Worm (Caenorhabditis elegans): ENCODE measurements around the gene cdo-1.
A peak's percentile ranks its signal among the peaks of the same experiment; 100 is the strongest.

The cdo-1 gene

DNA sequence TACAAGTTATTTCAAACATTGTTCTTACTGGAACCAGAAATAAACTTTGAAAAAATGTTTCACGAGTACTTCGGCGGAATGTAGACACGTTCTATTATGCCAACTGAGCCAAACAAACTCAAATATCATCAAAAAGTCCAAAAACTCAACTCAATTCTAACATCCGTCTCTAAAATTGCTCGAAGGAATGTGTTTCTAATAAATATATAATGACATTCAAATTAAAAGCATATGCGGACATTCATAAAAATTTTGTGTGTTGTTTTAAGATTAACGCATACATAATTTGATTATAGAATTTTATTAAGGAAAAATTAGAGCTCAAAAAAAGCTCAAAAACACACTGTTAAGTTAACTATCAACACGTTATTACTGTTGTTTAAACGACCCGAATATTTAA lies 17.9 kb downstream of the cdo-1 start:
- no peak for TF ChIP-seq skn-1 (tag; optimal IDR thresholded peaks at IDR 0.05)
- no peak for TF ChIP-seq crh-2 (tag; optimal IDR thresholded peaks at IDR 0.05)
- no peak for TF ChIP-seq F13H6.1 (tag; optimal IDR thresholded peaks at IDR 0.05)
- TF ChIP-seq ceh-82 (tag; optimal IDR thresholded peaks at IDR 0.05) = no peak
- TF ChIP-seq nhr-12 (tag; optimal IDR thresholded peaks at IDR 0.05) = no peak
- TF ChIP-seq mdl-1 (tag; optimal IDR thresholded peaks at IDR 0.05) = no peak
- TF ChIP-seq nhr-77 (tag; optimal IDR thresholded peaks at IDR 0.05) = no peak
- TF ChIP-seq lin-11 (tag; optimal IDR thresholded peaks at IDR 0.05) = no peak
- no peak for TF ChIP-seq unc-39 (tag; optimal IDR thresholded peaks at IDR 0.05)
- TF ChIP-seq alr-1 (tag; optimal IDR thresholded peaks at IDR 0.05) = no peak
- TF ChIP-seq snpc-4 (tag; optimal IDR thresholded peaks at IDR 0.05) = no peak
- TF ChIP-seq aly-2 (tag; optimal IDR thresholded peaks at IDR 0.05) = no peak
- TF ChIP-seq unc-55 (GFP tag; optimal IDR thresholded peaks at IDR 0.05) = no peak
- TF ChIP-seq ZK546.5 (tag; optimal IDR thresholded peaks at IDR 0.05) = no peak
- no peak for TF ChIP-seq lsy-2 (tag; optimal IDR thresholded peaks at IDR 0.05)
- no peak for TF ChIP-seq unc-62 (GFP tag; optimal IDR thresholded peaks at IDR 0.05)

DNA sequence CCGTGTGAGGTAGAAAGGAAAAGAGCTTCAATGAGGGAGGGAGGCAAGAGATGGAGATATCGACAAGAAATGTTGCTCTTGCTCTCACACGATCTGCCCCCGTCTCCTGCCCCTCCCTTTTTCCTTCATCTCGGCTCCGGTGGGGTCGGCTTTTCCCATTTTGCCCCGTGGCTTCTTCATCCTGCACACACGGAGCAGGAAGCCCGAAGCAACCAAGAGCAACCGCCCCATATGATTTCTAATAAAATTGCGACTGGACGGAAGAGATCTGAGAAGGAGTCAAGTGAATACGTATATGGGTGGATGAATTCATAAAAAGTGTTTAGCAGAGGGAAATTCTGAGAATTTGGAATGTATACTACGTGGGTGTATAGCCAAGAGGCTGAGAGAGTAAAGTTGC lies 18.7 kb downstream of the cdo-1 start:
- TF ChIP-seq Y55F3AM.14 (GFP tag; optimal IDR thresholded peaks at IDR 0.05) (no peak), nhr-129 (tag; optimal IDR thresholded peaks at IDR 0.05) (peak; percentile 3), C34F6.9 (tag; optimal IDR thresholded peaks at IDR 0.05) (peak; percentile 27), crh-2 (tag; optimal IDR thresholded peaks at IDR 0.05) (peak; percentile 7)

DNA sequence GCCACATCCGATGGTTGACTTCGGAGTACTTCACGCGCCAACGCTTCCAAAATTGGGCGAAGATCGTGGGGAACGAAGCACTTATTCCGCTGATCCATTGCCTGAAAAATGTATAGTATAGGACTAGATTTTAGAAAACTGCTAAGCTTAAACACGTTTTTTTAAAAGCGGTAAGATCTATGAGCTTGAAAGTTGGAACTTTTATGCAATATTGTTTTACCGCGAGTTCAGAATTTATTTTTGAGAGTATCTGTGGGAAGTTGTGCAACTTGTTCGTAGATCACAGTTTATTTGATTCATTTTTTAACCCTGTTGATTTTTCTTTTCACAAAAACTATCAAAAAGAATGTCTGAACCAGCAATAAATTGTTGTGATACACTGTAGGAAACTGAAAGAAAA lies 22.0 kb downstream of the cdo-1 start, which contains the start of gene F39H12.3:
TSS of gene F39H12.3 (minus strand) at position 101 of the 400 bp plus-strand sequence.
- TF ChIP-seq gmeb-1 (tag; optimal IDR thresholded peaks at IDR 0.05) (no peak), lsy-2 (tag; optimal IDR thresholded peaks at IDR 0.05) (no peak), nhr-11 (tag; optimal IDR thresholded peaks at IDR 0.05) (no peak), nhr-21 (tag; optimal IDR thresholded peaks at IDR 0.05) (no peak), unc-62 (GFP tag; optimal IDR thresholded peaks at IDR 0.05) (no peak), unc-39 (tag; optimal IDR thresholded peaks at IDR 0.05) (no peak), ztf-4 (tag; optimal IDR thresholded peaks at IDR 0.05) (no peak), ztf-11 (tag; optimal IDR thresholded peaks at IDR 0.05) (no peak), lin-13 (GFP tag; optimal IDR thresholded peaks at IDR 0.05) (no peak), C34F6.9 (tag; optimal IDR thresholded peaks at IDR 0.05) (no peak), ztf-1 (GFP tag; conservative IDR thresholded peaks at IDR 0.05) (no peak), snpc-4 (tag; optimal IDR thresholded peaks at IDR 0.05) (no peak), dmd-4 (tag; optimal IDR thresholded peaks at IDR 0.05) (no peak), nhr-6 (tag; optimal IDR thresholded peaks at IDR 0.05) (no peak), Y55F3AM.14 (GFP tag; optimal IDR thresholded peaks at IDR 0.05) (no peak), crh-2 (tag; optimal IDR thresholded peaks at IDR 0.05) (no peak), sma-9 (GFP tag; optimal IDR thresholded peaks at IDR 0.05) (no peak), sma-9 (tag; optimal IDR thresholded peaks at IDR 0.05) (no peak), mab-5 (tag; optimal IDR thresholded peaks at IDR 0.05) (no peak), nhr-25 (tag; optimal IDR thresholded peaks at IDR 0.05) (no peak)

DNA sequence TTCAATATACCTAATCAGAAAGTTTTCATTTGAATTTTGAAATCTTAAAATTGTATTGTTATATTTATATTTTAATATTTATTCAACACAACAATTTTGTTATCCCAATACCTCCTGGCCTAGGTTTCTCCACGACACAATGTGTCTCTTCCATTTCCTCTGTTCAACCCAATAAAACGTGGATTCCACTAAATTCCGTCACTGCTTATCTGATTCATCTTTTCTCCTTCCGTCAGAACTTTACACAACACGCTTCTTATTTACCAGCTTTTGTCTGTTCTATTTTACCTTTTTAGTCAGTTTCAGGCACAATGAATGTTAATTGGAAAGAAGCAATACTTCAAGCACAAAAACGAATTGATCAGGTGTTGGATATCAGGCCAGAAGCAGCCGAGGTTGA lies 28.9 kb downstream of the cdo-1 start, which contains the start of gene F39H12.1:
TSS of gene F39H12.1 (plus strand) at position 301 of the 400 bp plus-strand sequence.
- TF ChIP-seq lin-13 (GFP tag; optimal IDR thresholded peaks at IDR 0.05) (no peak), nhr-129 (tag; optimal IDR thresholded peaks at IDR 0.05) (no peak), egl-27 (tag; optimal IDR thresholded peaks at IDR 0.05) (no peak), ztf-1 (GFP tag; conservative IDR thresholded peaks at IDR 0.05) (no peak)

DNA sequence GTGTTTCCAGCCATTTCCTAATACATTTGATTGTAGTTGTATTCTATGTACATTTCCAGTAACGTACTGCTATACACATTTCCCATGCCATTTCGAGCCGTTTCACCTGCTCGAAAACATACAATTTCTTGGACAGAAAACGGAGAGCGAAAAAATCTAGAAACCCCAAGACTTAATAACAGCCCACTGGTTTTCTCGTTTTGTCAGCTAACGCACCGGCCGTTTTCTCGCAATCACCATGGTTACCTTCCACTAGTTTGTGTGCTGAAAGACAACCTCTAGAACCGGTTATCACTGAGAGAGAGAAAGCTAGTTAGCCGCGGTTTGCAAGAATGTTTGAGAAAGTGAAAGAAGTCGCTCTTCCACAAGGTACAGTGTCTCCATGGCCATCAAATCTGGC lies 33.2 kb downstream of the cdo-1 start:
- peak; percentile 36 for TF ChIP-seq lin-11 (tag; optimal IDR thresholded peaks at IDR 0.05)
- TF ChIP-seq ztf-4 (tag; optimal IDR thresholded peaks at IDR 0.05) = no peak

DNA sequence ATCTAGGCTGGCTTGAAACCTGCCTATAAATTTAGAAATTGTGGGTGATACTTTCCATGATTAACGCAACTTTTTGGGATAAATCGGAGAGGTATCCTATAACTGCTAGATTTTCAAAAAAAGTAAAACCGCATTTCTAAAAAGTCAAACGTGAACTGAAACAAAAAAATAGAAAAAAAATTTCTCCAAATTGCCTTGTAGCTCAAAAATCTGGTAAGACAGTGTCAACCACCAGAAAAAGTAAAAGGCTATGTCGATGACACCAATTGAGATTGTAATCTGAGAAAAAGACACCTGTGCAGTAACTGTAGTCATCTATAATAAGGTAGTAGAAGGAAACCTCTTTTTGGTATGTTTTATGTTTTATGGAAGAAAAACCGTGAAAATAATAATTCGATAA lies 34.8 kb downstream of the cdo-1 start, which contains the start of gene wdr-54:
TSS of gene wdr-54 (plus strand) at position 301 of the 400 bp plus-strand sequence.
- no peak for TF ChIP-seq crh-2 (tag; optimal IDR thresholded peaks at IDR 0.05)

Measured in whole organism, L2 larva.